Fruit fly (Drosophila melanogaster): ENCODE measurements around the gene CG15312.

CG15312 gene

dm6 chrX:10088023-10088913 lies 17.6 kb upstream of the CG15312 start (continued):
- TF ChIP-seq amos (GFP tag; IDR thresholded peaks at IDR 0.05; ENCODE audit: partially characterized antibody) (no peak), CG12299 (tag; optimal IDR thresholded peaks at IDR 0.05) (no peak), jigr1 (GFP tag; IDR thresholded peaks at IDR 0.05) (0 out of 3 replicates have a peak, but pooled peaks have one; percentile 21), E2f2 (GFP tag; IDR thresholded peaks at IDR 0.05) (peak; percentile 49), fu2 (GFP tag; optimal IDR thresholded peaks at IDR 0.05) (no peak), CG18599 (GFP tag; optimal IDR thresholded peaks at IDR 0.05) (peak; percentile 62), wek (GFP tag; optimal IDR thresholded peaks at IDR 0.05) (no peak), bigmax (GFP tag; optimal IDR thresholded peaks at IDR 0.05) (no peak), CG1792 (GFP tag; optimal IDR thresholded peaks at IDR 0.05) (peak; percentile 1), HLH54F (GFP tag; optimal IDR thresholded peaks at IDR 0.05) (peak; percentile 3), CG10543 (GFP tag; optimal IDR thresholded peaks at IDR 0.05) (no peak), CG8478 (optimal IDR thresholded peaks at IDR 0.05) (no peak), sens-2 (GFP tag; IDR thresholded peaks at IDR 0.05) (peak; percentile 70), CG3726 (GFP tag; IDR thresholded peaks at IDR 0.05) (0 out of 3 replicates have a peak, but pooled peaks have one; percentile 57), CG4617 (GFP tag; optimal IDR thresholded peaks at IDR 0.05; ENCODE audit: borderline replicate concordance) (no peak), B-H2 (GFP tag; optimal IDR thresholded peaks at IDR 0.05) (no peak), Adf1 (GFP tag; IDR thresholded peaks at IDR 0.05) (no peak), Antp (GFP tag; optimal IDR thresholded peaks at IDR 0.05) (peak; percentile 19), ab (GFP tag; optimal IDR thresholded peaks at IDR 0.05) (no peak), CG9609 (GFP tag; optimal IDR thresholded peaks at IDR 0.05) (peak; percentile 42), Max (GFP tag; optimal IDR thresholded peaks at IDR 0.05) (peak; percentile 14), CG3065 (GFP tag; optimal IDR thresholded peaks at IDR 0.05) (peak; percentile 11), CG15601 (tag; optimal IDR thresholded peaks at IDR 0.05) (peak; percentile 32), maf-S (GFP tag; optimal IDR thresholded peaks at IDR 0.05) (peak; percentile 14), nerfin-2 (GFP tag; IDR thresholded peaks at IDR 0.05; ENCODE audit: partially characterized antibody) (no peak), CG14050 (GFP tag; IDR thresholded peaks at IDR 0.05) (peak; percentile 44; the same call in 1 of the 3 replicates), Hmr (GFP tag; optimal IDR thresholded peaks at IDR 0.05) (peak; percentile 48), cas (GFP tag; IDR thresholded peaks at IDR 0.05) (no peak), CG2875 (GFP tag; optimal IDR thresholded peaks at IDR 0.05) (peak; percentile 58), CG3995 (GFP tag; optimal IDR thresholded peaks at IDR 0.05) (no peak), CG18262 (tag; optimal IDR thresholded peaks at IDR 0.05) (peak; percentile 76), CG7928 (GFP tag; optimal IDR thresholded peaks at IDR 0.05) (no peak), CG10462 (GFP tag; optimal IDR thresholded peaks at IDR 0.05) (no peak), CG10321 (GFP tag; IDR thresholded peaks at IDR 0.05) (no peak; the same call in 1 of the 2 replicates), CG2889 (GFP tag; IDR thresholded peaks at IDR 0.05) (peak; percentile 29; the same call in 1 of the 3 replicates), CG34422 (GFP tag; IDR thresholded peaks at IDR 0.05) (peak; percentile 64), CG17912 (GFP tag; optimal IDR thresholded peaks at IDR 0.05) (no peak), CG9215 (GFP tag; IDR thresholded peaks at IDR 0.05) (peak; percentile 29; the same call in 1 of the 2 replicates), CG31224 (GFP tag; IDR thresholded peaks at IDR 0.05) (peak; percentile 48), Six4 (GFP tag; optimal IDR thresholded peaks at IDR 0.05) (peak; percentile 16), CG34376 (GFP tag; optimal IDR thresholded peaks at IDR 0.05) (no peak), CG15073 (GFP tag; optimal IDR thresholded peaks at IDR 0.05) (no peak), Usf (GFP tag; optimal IDR thresholded peaks at IDR 0.05) (peak; percentile 31), CG15269 (tag; optimal IDR thresholded peaks at IDR 0.05) (peak; percentile 48), Dip3 (GFP tag; optimal IDR thresholded peaks at IDR 0.05) (no peak), TFAM (GFP tag; optimal IDR thresholded peaks at IDR 0.05) (no peak), Gsc (GFP tag; IDR thresholded peaks at IDR 0.05) (no peak; the same call in 1 of the 2 replicates), kah (GFP tag; optimal IDR thresholded peaks at IDR 0.05) (no peak), Ravus (GFP tag; IDR thresholded peaks at IDR 0.05) (peak; percentile 18)
